Worm (Caenorhabditis elegans): ENCODE results near the gene nhr-95.

DNA sequence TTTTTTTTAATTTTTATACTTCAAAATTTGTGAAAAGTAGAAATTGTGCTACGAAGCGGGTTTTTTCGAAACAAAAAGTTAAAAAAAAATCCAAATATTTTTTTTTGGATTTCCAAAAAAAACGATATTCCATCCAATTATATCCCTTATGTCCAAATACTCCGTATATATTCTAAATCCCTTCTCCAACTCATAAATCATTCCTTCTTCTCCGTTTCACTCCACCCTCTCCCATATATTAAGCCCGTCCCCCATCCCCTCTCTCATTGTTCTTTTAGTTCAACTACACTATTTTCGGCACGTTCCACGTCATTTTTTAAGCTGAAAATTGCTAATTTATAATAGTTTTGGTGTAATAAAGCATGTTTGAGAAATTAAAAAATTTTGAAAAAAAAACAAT lies 24.8 kb downstream of the nhr-95 start:
- TF ChIP-seq pha-4 (tag; optimal IDR thresholded peaks at IDR 0.05) (no peak), unc-62 (GFP tag; optimal IDR thresholded peaks at IDR 0.05) (no peak), nhr-120 (GFP tag; IDR thresholded peaks at IDR 0.05) (no peak), lin-35 (GFP tag; optimal IDR thresholded peaks at IDR 0.05) (no peak), Y53G8AR.9 (GFP tag; conservative IDR thresholded peaks at IDR 0.05) (no peak), F22D6.2 (tag; optimal IDR thresholded peaks at IDR 0.05) (no peak), B0336.3 (GFP tag; IDR thresholded peaks at IDR 0.05) (no peak), ekl-4 (GFP tag; IDR thresholded peaks at IDR 0.05) (no peak)
